Fruit fly (Drosophila melanogaster) whole organism, prepupa: Measurements from ENCODE around the gene ymp.

Experiments used
- CG10631 ChIP-seq: fragments of 200-800 bp; sonication (Bioruptor generic); optimal IDR thresholded peaks from 2 replicates; lab custom pipeline; 2016; ENCODE audit warnings: missing biosample characterization, missing genetic modification characterization
- CG10669 ChIP-seq: fragments of 200-800 bp; sonication (Bioruptor generic); optimal IDR thresholded peaks from 3 replicates; lab custom pipeline; 2018; ENCODE audit warnings: missing biosample characterization, mild to moderate bottlenecking, missing genetic modification characterization, moderate library complexity
- CG11294 ChIP-seq: fragments of 200-800 bp; sonication (Bioruptor generic); IDR thresholded peaks from 2 replicates; pipeline ENCODE4 v1.3.6; 2022; ENCODE audit warnings: missing biosample characterization, missing genetic modification characterization
- CG11762 ChIP-seq: fragments of 200-800 bp; sonication (Bioruptor generic); optimal IDR thresholded peaks from 3 replicates; lab custom pipeline; 2016; ENCODE audit warnings: missing biosample characterization, missing genetic modification characterization; ENCODE audit not compliant: insufficient read depth
- CG11902 ChIP-seq: fragments of 200-800 bp; sonication (Bioruptor generic); optimal IDR thresholded peaks from 3 replicates; lab custom pipeline; 2016; ENCODE audit warnings: missing biosample characterization, missing genetic modification characterization
- CG15336 ChIP-seq: fragments of 200-800 bp; sonication (Bioruptor generic); IDR thresholded peaks from 2 replicates; pipeline ENCODE4 v1.3.6; 2022; ENCODE audit warnings: missing biosample characterization, missing genetic modification characterization
- CG16779 ChIP-seq: fragments of 200-800 bp; sonication (Bioruptor generic); optimal IDR thresholded peaks from 3 replicates; lab custom pipeline; 2017; ENCODE audit warnings: missing biosample characterization, mild to moderate bottlenecking, missing genetic modification characterization
- CG3032 ChIP-seq: fragments of 200-800 bp; optimal IDR thresholded peaks from 2 replicates; lab custom pipeline; 2019; ENCODE audit warnings: missing biosample characterization, mild to moderate bottlenecking, missing genetic modification characterization, moderate library complexity
- CG31627 ChIP-seq: fragments of 200-800 bp; sonication (Bioruptor generic); optimal IDR thresholded peaks from 3 replicates; lab custom pipeline; 2016; ENCODE audit warnings: missing biosample characterization, missing genetic modification characterization
- CG32006 ChIP-seq: fragments of 200-800 bp; sonication (Bioruptor generic); optimal IDR thresholded peaks from 3 replicates; lab custom pipeline; 2017; ENCODE audit warnings: missing biosample characterization, mild to moderate bottlenecking, missing genetic modification characterization
- CG34406 ChIP-seq: fragments of 200-800 bp; sonication (Bioruptor generic); optimal IDR thresholded peaks from 3 replicates; lab custom pipeline; 2016; ENCODE audit warnings: missing biosample characterization, missing genetic modification characterization
- CG3919 ChIP-seq: fragments of 200-800 bp; sonication (Bioruptor generic); optimal IDR thresholded peaks from 3 replicates; lab custom pipeline; 2016; ENCODE audit warnings: missing biosample characterization, missing genetic modification characterization
- CG4318 ChIP-seq: fragments of 200-800 bp; sonication (Bioruptor generic); optimal IDR thresholded peaks from 3 replicates; lab custom pipeline; 2017; ENCODE audit warnings: missing biosample characterization, mild to moderate bottlenecking, missing genetic modification characterization
- CG6163 ChIP-seq: fragments of 200-800 bp; sonication (Bioruptor generic); IDR thresholded peaks from 3 replicates; pipeline ENCODE4 v1.3.6; 2022; ENCODE audit warnings: missing biosample characterization, missing genetic modification characterization
- CG6792 ChIP-seq: fragments of 200-800 bp; sonication (Bioruptor generic); optimal IDR thresholded peaks from 3 replicates; lab custom pipeline; 2016; ENCODE audit warnings: missing biosample characterization, missing genetic modification characterization
- CG6808 ChIP-seq: fragments of 200-800 bp; sonication (Bioruptor generic); optimal IDR thresholded peaks from 3 replicates; lab custom pipeline; 2017; ENCODE audit warnings: missing biosample characterization, missing genetic modification characterization, mild to moderate bottlenecking, moderate library complexity, missing genetic modification reagents
- CG6854 ChIP-seq: fragments of 200-800 bp; sonication (Bioruptor generic); optimal IDR thresholded peaks from 2 replicates; lab custom pipeline; 2017; ENCODE audit warnings: missing biosample characterization, mild to moderate bottlenecking, missing genetic modification characterization
- CG8119 ChIP-seq: fragments of 200-800 bp; sonication (Bioruptor generic); IDR thresholded peaks from 3 replicates; pipeline ENCODE4 v1.3.6; 2022; ENCODE audit warnings: missing biosample characterization, missing genetic modification characterization
- CG8319 ChIP-seq: fragments of 200-800 bp; sonication (Bioruptor generic); optimal IDR thresholded peaks from 3 replicates; lab custom pipeline; 2016; ENCODE audit warnings: missing biosample characterization, missing genetic modification characterization
- CG8632 ChIP-seq: fragments of 200-800 bp; sonication (Bioruptor generic); optimal IDR thresholded peaks from 3 replicates; lab custom pipeline; 2016; ENCODE audit warnings: missing biosample characterization, missing genetic modification characterization
- CG9139 ChIP-seq: fragments of 200-800 bp; sonication (Bioruptor generic); optimal IDR thresholded peaks from 3 replicates; lab custom pipeline; 2017; ENCODE audit warnings: missing biosample characterization, mild to moderate bottlenecking, missing genetic modification characterization
- Eip78C ChIP-seq: fragments of 200-800 bp; sonication (Bioruptor generic); peaks from one replicate; lab custom pipeline; 2016; ENCODE audit warnings: missing biosample characterization, missing genetic modification characterization
- Ets21C ChIP-seq: fragments of 200-800 bp; sonication (Bioruptor generic); optimal IDR thresholded peaks from 3 replicates; lab custom pipeline; 2016; ENCODE audit warnings: missing biosample characterization, missing genetic modification characterization
- Ets96B ChIP-seq: fragments of 200-800 bp; optimal IDR thresholded peaks from 2 replicates; lab custom pipeline; 2019; ENCODE audit warnings: missing biosample characterization, mild to moderate bottlenecking, missing genetic modification characterization, moderate library complexity
- Gug ChIP-seq: fragments of 200-800 bp; sonication (Bioruptor generic); IDR thresholded peaks from 2 replicates; pipeline ENCODE4 v1.3.6; 2022; ENCODE audit warnings: missing biosample characterization, missing genetic modification characterization
- Hr38 ChIP-seq: sonication (Bioruptor generic); optimal IDR thresholded peaks from 2 replicates; lab custom pipeline; 2016; ENCODE audit warnings: missing biosample characterization, missing genetic modification characterization
- Hr39 ChIP-seq: fragments of 200-800 bp; sonication (Bioruptor generic); optimal IDR thresholded peaks from 2 replicates; lab custom pipeline; 2016; ENCODE audit warnings: missing biosample characterization, missing genetic modification characterization
- Hr4 ChIP-seq: fragments of 200-800 bp; sonication (Bioruptor generic); optimal IDR thresholded peaks from 3 replicates; lab custom pipeline; 2016; ENCODE audit warnings: missing biosample characterization, missing genetic modification characterization
- Lpt ChIP-seq: fragments of 200-800 bp; sonication (Bioruptor generic); optimal IDR thresholded peaks from 3 replicates; lab custom pipeline; 2016; ENCODE audit warnings: missing biosample characterization, missing genetic modification characterization
- OdsH ChIP-seq: fragments of 200-800 bp; sonication (Bioruptor generic); optimal IDR thresholded peaks from 3 replicates; lab custom pipeline; 2016; ENCODE audit warnings: missing biosample characterization, missing genetic modification characterization
- Sox102F ChIP-seq: fragments of 200-800 bp; sonication (Bioruptor generic); optimal IDR thresholded peaks from 2 replicates; lab custom pipeline; 2016; ENCODE audit warnings: missing biosample characterization, mild to moderate bottlenecking, missing genetic modification characterization
- Sox15 ChIP-seq: fragments of 200-800 bp; sonication (Bioruptor generic); optimal IDR thresholded peaks from 3 replicates; lab custom pipeline; 2016; ENCODE audit warnings: missing biosample characterization, missing genetic modification characterization
- achi ChIP-seq: fragments of 200-800 bp; sonication (Bioruptor generic); optimal IDR thresholded peaks from 3 replicates; lab custom pipeline; 2016; ENCODE audit warnings: missing biosample characterization, missing genetic modification characterization
- acj6 ChIP-seq: fragments of 200-800 bp; sonication (Bioruptor generic); optimal IDR thresholded peaks from 3 replicates; lab custom pipeline; 2016; ENCODE audit warnings: missing biosample characterization, missing genetic modification characterization
- dac ChIP-seq: fragments of 200-800 bp; sonication (Bioruptor generic); optimal IDR thresholded peaks from 2 replicates; lab custom pipeline; 2017; ENCODE audit warnings: missing biosample characterization, mild to moderate bottlenecking, missing genetic modification characterization
- dsx ChIP-seq: fragments of 200-800 bp; optimal IDR thresholded peaks from 3 replicates; lab custom pipeline; 2019; ENCODE audit warnings: missing biosample characterization, mild to moderate bottlenecking, missing genetic modification characterization, moderate library complexity; ENCODE audit not compliant: poor library complexity, severe bottlenecking
- eg ChIP-seq: fragments of 200-800 bp; sonication (Bioruptor generic); IDR thresholded peaks from 3 replicates; pipeline ENCODE4 v1.3.6; 2022; ENCODE audit warnings: missing biosample characterization, missing genetic modification characterization
- esn ChIP-seq: fragments of 200-800 bp; sonication (Bioruptor generic); optimal IDR thresholded peaks from 2 replicates; lab custom pipeline; 2016; ENCODE audit warnings: missing biosample characterization, mild to moderate bottlenecking, missing genetic modification characterization, moderate library complexity
- fd59A ChIP-seq: fragments of 200-800 bp; sonication (Bioruptor generic); optimal IDR thresholded peaks from 2 replicates; lab custom pipeline; 2017; ENCODE audit warnings: missing biosample characterization, mild to moderate bottlenecking, missing genetic modification characterization, missing genetic modification reagents
- fd85E ChIP-seq: fragments of 200-800 bp; sonication (Bioruptor generic); optimal IDR thresholded peaks from 3 replicates; lab custom pipeline; 2016; ENCODE audit warnings: missing biosample characterization, missing genetic modification characterization
- fkh ChIP-seq: fragments of 200-800 bp; sonication (Bioruptor generic); optimal IDR thresholded peaks from 3 replicates; lab custom pipeline; 2017; ENCODE audit warnings: missing biosample characterization, mild to moderate bottlenecking, missing genetic modification characterization, moderate library complexity
- lz ChIP-seq: fragments of 200-800 bp; sonication (Bioruptor generic); optimal IDR thresholded peaks from 3 replicates; lab custom pipeline; 2016; ENCODE audit warnings: missing biosample characterization, missing genetic modification characterization
- net ChIP-seq: fragments of 200-800 bp; sonication (Bioruptor generic); optimal IDR thresholded peaks from 3 replicates; lab custom pipeline; 2016; ENCODE audit warnings: missing biosample characterization, missing genetic modification characterization
- pdm3 ChIP-seq: fragments of 200-800 bp; sonication (Bioruptor generic); optimal IDR thresholded peaks from 3 replicates; lab custom pipeline; 2016; ENCODE audit warnings: missing biosample characterization, missing genetic modification characterization
- salr ChIP-seq, 2 experiments: fragments of 200-800 bp; sonication (Bioruptor generic); optimal IDR thresholded peaks; 3 replicates each; lab custom pipeline; 2016 to 2018; ENCODE audit warnings: missing biosample characterization in 2 of 2, missing genetic modification characterization in 2 of 2, mild to moderate bottlenecking in 1 of 2
- spab ChIP-seq: fragments of 200-800 bp; sonication (Bioruptor generic); optimal IDR thresholded peaks from 2 replicates; lab custom pipeline; 2017; ENCODE audit warnings: missing biosample characterization, mild to moderate bottlenecking, missing genetic modification characterization, missing genetic modification reagents
- ss ChIP-seq, 2 experiments: fragments of 200-800 bp; sonication (Bioruptor generic); optimal IDR thresholded peaks; 2 replicates in 1 of 2; 3 replicates in 1 of 2; lab custom pipeline; 2017 to 2018; ENCODE audit warnings: mild to moderate bottlenecking in 2 of 2, missing biosample characterization in 2 of 2, missing genetic modification characterization in 2 of 2, moderate library complexity in 1 of 2
- topi ChIP-seq: fragments of 200-800 bp; sonication (Bioruptor generic); optimal IDR thresholded peaks from 3 replicates; lab custom pipeline; 2016; ENCODE audit warnings: missing biosample characterization, missing genetic modification characterization

The ymp gene

dm6 chr3R:25648258-25648606 lies 39.3 kb upstream of the ymp start (continued):
- TF ChIP-seq eg (GFP tag; lab: Robert Waterston, UW) (no peak), CG11902 (GFP tag; lab: Kevin White, UChicago) (no peak), dsx (GFP tag; lab: Kevin White, UChicago) (peak; percentile 63), CG8119 (GFP tag; lab: Robert Waterston, UW) (no peak), CG34406 (GFP tag; lab: Kevin White, UChicago) (no peak)

dm6 chr3R:25647577-25648257 lies 38.8 kb upstream of the ymp start:
- TF ChIP-seq OdsH (GFP tag; lab: Kevin White, UChicago): peak; percentile 26
- TF ChIP-seq CG6163: peak; percentile 83
- peak; percentile 46 for TF ChIP-seq lz (GFP tag; lab: Kevin White, UChicago)
- TF ChIP-seq CG32006: peak; percentile 46
- TF ChIP-seq CG6808 (GFP tag; lab: Kevin White, UChicago): peak; percentile 44
- peak; percentile 5 for TF ChIP-seq CG6792 (GFP tag; lab: Kevin White, UChicago)
- peak; percentile 53 for TF ChIP-seq CG9139 (GFP tag; lab: Kevin White, UChicago)
- peak in 1 of 2 experiments; percentile 51 for TF ChIP-seq salr (GFP tag; optimal IDR thresholded peaks at IDR 0.05; lab: Kevin White, UChicago)
- TF ChIP-seq pdm3 (GFP tag; lab: Kevin White, UChicago): peak; percentile 43
- peak; percentile 43 for TF ChIP-seq CG8319 (GFP tag; lab: Kevin White, UChicago)
- TF ChIP-seq Sox102F (GFP tag; lab: Kevin White, UChicago): peak; percentile 28
- TF ChIP-seq CG34406 (GFP tag; lab: Kevin White, UChicago): no peak
- TF ChIP-seq CG11294: 0 out of 2 replicates have a peak, but pooled peaks have one; percentile 13
- peak; percentile 81 for TF ChIP-seq dsx (GFP tag; lab: Kevin White, UChicago)
- TF ChIP-seq fd59A (GFP tag; lab: Kevin White, UChicago): peak; percentile 21
- TF ChIP-seq CG10669 (GFP tag; lab: Kevin White, UChicago): peak; percentile 41
- TF ChIP-seq CG10631 (GFP tag; lab: Kevin White, UChicago): no peak
- peak; percentile 46 for TF ChIP-seq Gug
- TF ChIP-seq CG4318 (GFP tag; lab: Kevin White, UChicago): no peak
- no peak for TF ChIP-seq fd85E
- peak; percentile 35 for TF ChIP-seq Hr39
- TF ChIP-seq Ets96B: peak; percentile 66
- TF ChIP-seq CG16779 (tag; lab: Kevin White, UChicago): peak; percentile 19
- TF ChIP-seq achi (GFP tag; lab: Kevin White, UChicago): peak; percentile 39
- TF ChIP-seq Ets21C (GFP tag; lab: Kevin White, UChicago): no peak
- TF ChIP-seq spab (GFP tag; lab: Kevin White, UChicago): peak; percentile 38
- TF ChIP-seq eg (GFP tag; lab: Robert Waterston, UW): peak; percentile 78; the same call in 2 of the 3 replicates
- TF ChIP-seq dac: peak; percentile 62
- no peak for TF ChIP-seq Sox15 (GFP tag; lab: Kevin White, UChicago)
- TF ChIP-seq CG15336 (GFP tag; lab: Robert Waterston, UW): peak; percentile 68
- TF ChIP-seq Hr38 (GFP tag; lab: Kevin White, UChicago): no peak
- peak; percentile 39 for TF ChIP-seq CG3919 (GFP tag; lab: Kevin White, UChicago)
- peak; percentile 33 for TF ChIP-seq Hr4 (GFP tag; lab: Kevin White, UChicago)
- no peak for TF ChIP-seq CG31627
- peak; percentile 40 for TF ChIP-seq esn (GFP tag; lab: Kevin White, UChicago)
- no peak for TF ChIP-seq CG11762 (GFP tag; lab: Kevin White, UChicago)
- TF ChIP-seq CG6854: peak; percentile 15
- TF ChIP-seq Eip78C (GFP tag; lab: Kevin White, UChicago): peak; percentile 71
- peak; percentile 49 for TF ChIP-seq topi (GFP tag; lab: Kevin White, UChicago)
- no peak for TF ChIP-seq CG11902 (GFP tag; lab: Kevin White, UChicago)
- TF ChIP-seq Lpt: peak; percentile 65
- TF ChIP-seq ss (GFP tag; optimal IDR thresholded peaks at IDR 0.05; lab: Kevin White, UChicago): peak; percentile 65 to 84
- peak; percentile 45 for TF ChIP-seq net
- no peak for TF ChIP-seq CG8632 (GFP tag; lab: Kevin White, UChicago)
- peak; percentile 64 for TF ChIP-seq CG3032 (tag; lab: Kevin White, UChicago)
- TF ChIP-seq acj6 (GFP tag; lab: Kevin White, UChicago): no peak
- peak; percentile 72 for TF ChIP-seq fkh (GFP tag; lab: Kevin White, UChicago)
